Worm (Caenorhabditis elegans) whole organism, L3 larva: Measurements from ENCODE around the gene fat-6.

Source experiments
- skn-1 ChIP-seq: fragments of 150-350 bp; optimal IDR thresholded peaks from 2 replicates; lab custom pipeline; 2014; ENCODE audit warnings: missing biosample characterization, missing genetic modification characterization
- unc-62 ChIP-seq: fragments of 150-350 bp; sonication (generic microtip); optimal IDR thresholded peaks from 4 replicates; lab custom pipeline; 2014; ENCODE audit warnings: missing biosample characterization, missing genetic modification reagents, missing genetic modification characterization

DNA sequence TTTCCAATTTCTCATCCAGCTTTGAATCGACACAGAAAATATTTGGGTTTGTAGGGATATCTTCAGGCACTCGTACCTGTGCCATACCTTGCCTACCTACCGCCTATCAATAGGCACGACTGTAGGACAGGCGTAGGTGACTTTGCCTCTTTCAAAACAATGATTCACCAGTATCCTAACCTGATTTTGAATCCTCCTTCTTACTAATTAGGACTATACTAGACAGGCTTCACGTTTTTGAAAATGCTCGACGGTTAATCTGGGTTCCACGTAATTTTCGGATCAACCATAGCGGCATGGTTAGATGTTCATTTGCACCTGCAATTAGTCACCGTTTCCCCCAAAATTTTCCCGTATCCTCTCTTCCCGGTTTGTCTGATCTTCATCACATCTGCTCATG is 47.0 kb downstream of the fat-6 start:
- no peak for TF ChIP-seq unc-62 (GFP tag; lab: Kevin White, UChicago)
- TF ChIP-seq skn-1 (tag; lab: Kevin White, UChicago): no peak
